Worm (Caenorhabditis elegans): Measurements from ENCODE around the gene ZK829.1.

The ZK829.1 gene

ce11 chrIV:11930572-11930971, 11.6 kb downstream of the ZK829.1 start, which contains the start of gene nhx-9:
nhx-9 (plus strand) TSS chrIV:11930872.
- TF ChIP-seq mxl-1 (tag; optimal IDR thresholded peaks at IDR 0.05): no peak
- TF ChIP-seq T07F8.4 (tag; optimal IDR thresholded peaks at IDR 0.05): no peak
- no peak for TF ChIP-seq repo-1 (tag; optimal IDR thresholded peaks at IDR 0.05)
- TF ChIP-seq mes-4 (tag; optimal IDR thresholded peaks at IDR 0.05): no peak
- TF ChIP-seq lsl-1 (GFP tag; optimal IDR thresholded peaks at IDR 0.05): no peak
- TF ChIP-seq let-607 (tag; optimal IDR thresholded peaks at IDR 0.05): no peak
- no peak for TF ChIP-seq tbp1 (GFP tag; optimal IDR thresholded peaks at IDR 0.05)
- TF ChIP-seq snpc-3.4 (tag; optimal IDR thresholded peaks at IDR 0.05): no peak
- TF ChIP-seq aptf-3 (GFP tag; IDR thresholded peaks at IDR 0.05): no peak
- no peak for TF ChIP-seq F57A8.1 (GFP tag; optimal IDR thresholded peaks at IDR 0.05)
- TF ChIP-seq him-1 (tag; optimal IDR thresholded peaks at IDR 0.05): no peak
- no peak for TF ChIP-seq akir-1 (GFP tag; optimal IDR thresholded peaks at IDR 0.05)
- TF ChIP-seq chd-7 (tag; optimal IDR thresholded peaks at IDR 0.05): no peak

- TF ChIP-seq pha-4 (tag; optimal IDR thresholded peaks at IDR 0.05): no peak
- TF ChIP-seq mcd-1 (GFP tag; IDR thresholded peaks at IDR 0.05): no peak; the same call in 1 of the 2 replicates
- TF ChIP-seq nhr-27 (tag; optimal IDR thresholded peaks at IDR 0.05): no peak
- peak; percentile 38 for TF ChIP-seq attf-5 (GFP tag; optimal IDR thresholded peaks at IDR 0.05)
- peak; percentile 63; the same call in 1 of the 2 replicates for TF ChIP-seq Y53G8AR.9 (GFP tag; conservative IDR thresholded peaks at IDR 0.05)
- no peak for TF ChIP-seq chd-7 (tag; optimal IDR thresholded peaks at IDR 0.05)
- peak; percentile 28 for TF ChIP-seq snpc-1.3 (tag; optimal IDR thresholded peaks at IDR 0.05; ENCODE audit: insufficient read depth)
- TF ChIP-seq ceh-27 (GFP tag; optimal IDR thresholded peaks at IDR 0.05): peak; percentile 58
- no peak for TF ChIP-seq fkh-3 (tag; optimal IDR thresholded peaks at IDR 0.05)
- TF ChIP-seq repo-1 (tag; optimal IDR thresholded peaks at IDR 0.05): no peak
- TF ChIP-seq sdz-38 (tag; optimal IDR thresholded peaks at IDR 0.05): no peak
- no peak for TF ChIP-seq let-607 (tag; optimal IDR thresholded peaks at IDR 0.05)
- no peak for TF ChIP-seq hsf-1 (GFP tag; IDR thresholded peaks at IDR 0.05)
- no peak for TF ChIP-seq bed-2 (GFP tag; IDR thresholded peaks at IDR 0.05)
- TF ChIP-seq Y95B8A.8 (GFP tag; IDR thresholded peaks at IDR 0.05): 0 out of 2 replicates have a peak, but pooled peaks have one; percentile 49
- peak; percentile 1 for TF ChIP-seq F49E8.2 (tag; optimal IDR thresholded peaks at IDR 0.05; ENCODE audit: insufficient read depth)
- no peak for TF ChIP-seq cebp-1 (GFP tag; IDR thresholded peaks at IDR 0.05)
- TF ChIP-seq cebp-1 (tag; optimal IDR thresholded peaks at IDR 0.05): no peak
- peak; percentile 87 for TF ChIP-seq B0261.1 (tag; optimal IDR thresholded peaks at IDR 0.05)
- no peak for TF ChIP-seq akir-1 (GFP tag; optimal IDR thresholded peaks at IDR 0.05)
- no peak for TF ChIP-seq sea-2 (GFP tag; IDR thresholded peaks at IDR 0.05)
- TF ChIP-seq F33H1.4 (GFP tag; IDR thresholded peaks at IDR 0.05): 0 out of 2 replicates have a peak, but pooled peaks have one; percentile 36
- 0 out of 2 replicates have a peak, but pooled peaks have one; percentile 33 for TF ChIP-seq let-526 (GFP tag; IDR thresholded peaks at IDR 0.05)
- no peak for TF ChIP-seq B0019.2 (GFP tag; conservative IDR thresholded peaks at IDR 0.05)
- TF ChIP-seq lin-40 (tag; optimal IDR thresholded peaks at IDR 0.05): no peak
- TF ChIP-seq bed-1 (GFP tag; IDR thresholded peaks at IDR 0.05): no peak
- TF ChIP-seq nhr-90 (tag; optimal IDR thresholded peaks at IDR 0.05): peak; percentile 52
- TF ChIP-seq D2030.7 (GFP tag; IDR thresholded peaks at IDR 0.05): peak; percentile 62; the same call in 1 of the 2 replicates
- no peak for TF ChIP-seq lag-1 (GFP tag; IDR thresholded peaks at IDR 0.05)
- no peak for TF ChIP-seq F22D6.2 (tag; optimal IDR thresholded peaks at IDR 0.05)
- 0 out of 2 replicates have a peak, but pooled peaks have one; percentile 14 for TF ChIP-seq ceh-58 (GFP tag; IDR thresholded peaks at IDR 0.05)
- TF ChIP-seq ekl-4 (GFP tag; IDR thresholded peaks at IDR 0.05): no peak
- peak; percentile 40 to 52 for TF ChIP-seq rec-8 (tag; optimal IDR thresholded peaks at IDR 0.05)
- TF ChIP-seq T07F8.4 (tag; optimal IDR thresholded peaks at IDR 0.05): no peak
- no peak for TF ChIP-seq hlh-12 (tag; optimal IDR thresholded peaks at IDR 0.05)
- TF ChIP-seq F52B5.7 (tag; optimal IDR thresholded peaks at IDR 0.05): no peak
- TF ChIP-seq efl-1 (GFP tag; optimal IDR thresholded peaks at IDR 0.05): no peak
- no peak for TF ChIP-seq hlh-26 (GFP tag; conservative IDR thresholded peaks at IDR 0.05)
These were observed 13.8 kb downstream of the ZK829.1 start for ce11 chrIV:11928388-11928787.
